Worm (Caenorhabditis elegans) whole organism, late embryonic: ENCODE measurements around the gene pyp-1.
"Not testable (repeated sequence)": the region's sequence is repeated elsewhere in the genome, so short reads cannot be mapped to it uniquely, and the experiment has no call there.

Source experiments
- C38D4.7 ChIP-seq: fragments of 200-800 bp; sonication (Bioruptor generic); optimal IDR thresholded peaks from 2 replicates; lab custom pipeline; 2018; ENCODE audit warnings: mild to moderate bottlenecking, missing genetic modification characterization, moderate library complexity, missing compliant biosample characterization
- ama-1 ChIP-seq: fragments of 150-350 bp; optimal IDR thresholded peaks from 2 replicates; lab custom pipeline; 2014
- ceh-18 ChIP-seq: sonication (generic microtip); optimal IDR thresholded peaks from 2 replicates; lab custom pipeline; 2016; ENCODE audit warnings: missing genetic modification characterization, missing compliant biosample characterization
- ceh-22 ChIP-seq: sonication (generic microtip); optimal IDR thresholded peaks from 2 replicates; lab custom pipeline; 2017; ENCODE audit warnings: missing biosample characterization, missing genetic modification characterization
- ceh-30 ChIP-seq: fragments of 150-350 bp; optimal IDR thresholded peaks from 2 replicates; lab custom pipeline; 2014; ENCODE audit warnings: missing biosample characterization, missing genetic modification characterization
- ceh-31 ChIP-seq: sonication (generic microtip); optimal IDR thresholded peaks from 2 replicates; lab custom pipeline; 2016; ENCODE audit warnings: missing genetic modification characterization, missing compliant biosample characterization
- elt-2 ChIP-seq: sonication (generic microtip); optimal IDR thresholded peaks from 2 replicates; lab custom pipeline; 2016; ENCODE audit warnings: missing genetic modification reagents, missing genetic modification characterization, missing compliant biosample characterization
- fax-1 ChIP-seq: sonication (generic microtip); optimal IDR thresholded peaks from 2 replicates; lab custom pipeline; 2016; ENCODE audit warnings: missing genotype, missing genetic modification characterization, missing compliant biosample characterization
- nhr-11 ChIP-seq: fragments of 150-350 bp; optimal IDR thresholded peaks from 2 replicates; lab custom pipeline; 2014; ENCODE audit warnings: missing biosample characterization, missing genetic modification characterization
- nhr-232 ChIP-seq: sonication (generic microtip); optimal IDR thresholded peaks from 2 replicates; lab custom pipeline; 2016; ENCODE audit warnings: missing genetic modification characterization, missing compliant biosample characterization
- odd-2 ChIP-seq: sonication (generic microtip); optimal IDR thresholded peaks from 2 replicates; lab custom pipeline; 2017; ENCODE audit warnings: antibody characterized with exemption, mild to moderate bottlenecking, missing genetic modification characterization, missing compliant biosample characterization
- rnt-1 ChIP-seq: sonication (generic microtip); optimal IDR thresholded peaks from 2 replicates; lab custom pipeline; 2016; ENCODE audit warnings: missing genetic modification characterization, missing compliant biosample characterization

DNA sequence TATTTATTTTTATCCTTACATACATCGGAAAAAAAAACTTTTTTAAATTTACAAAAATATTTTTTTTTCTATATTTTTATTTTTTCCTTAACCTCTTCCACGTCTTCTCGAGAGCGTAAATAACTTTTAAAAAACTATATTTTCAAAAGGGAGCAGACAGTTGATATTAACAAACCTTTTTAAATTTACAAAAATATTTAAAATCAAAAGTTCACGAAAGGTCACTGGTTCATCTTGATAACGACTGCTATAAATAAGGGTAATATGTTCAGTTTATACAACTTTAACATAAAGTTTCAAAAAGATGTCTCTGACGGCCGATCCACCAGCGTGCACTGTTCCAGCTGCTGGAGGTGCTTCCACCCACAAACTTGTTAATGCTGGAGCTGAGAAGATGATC, 30.1 kb upstream of the pyp-1 start, which contains the start of the genes F44D12.16 and msd-2:
- not testable (repeated sequence) for TF ChIP-seq nhr-11; fax-1 (tag; lab: Kevin White, UChicago); rnt-1 (tag; lab: Kevin White, UChicago); elt-2 (tag; lab: Kevin White, UChicago); ceh-18 (tag; lab: Kevin White, UChicago); ceh-30 (tag; lab: Kevin White, UChicago); C38D4.7 (GFP tag; lab: Kevin White, UChicago); nhr-232; ceh-22 (tag; lab: Kevin White, UChicago); ama-1 (lab: Kevin White, UChicago); ceh-31 (tag; lab: Kevin White, UChicago); odd-2 (tag; lab: Kevin White, UChicago)
